2 fruit fly cellular contexts compared by ENCODE assay signal in the genomic region with DNA sequence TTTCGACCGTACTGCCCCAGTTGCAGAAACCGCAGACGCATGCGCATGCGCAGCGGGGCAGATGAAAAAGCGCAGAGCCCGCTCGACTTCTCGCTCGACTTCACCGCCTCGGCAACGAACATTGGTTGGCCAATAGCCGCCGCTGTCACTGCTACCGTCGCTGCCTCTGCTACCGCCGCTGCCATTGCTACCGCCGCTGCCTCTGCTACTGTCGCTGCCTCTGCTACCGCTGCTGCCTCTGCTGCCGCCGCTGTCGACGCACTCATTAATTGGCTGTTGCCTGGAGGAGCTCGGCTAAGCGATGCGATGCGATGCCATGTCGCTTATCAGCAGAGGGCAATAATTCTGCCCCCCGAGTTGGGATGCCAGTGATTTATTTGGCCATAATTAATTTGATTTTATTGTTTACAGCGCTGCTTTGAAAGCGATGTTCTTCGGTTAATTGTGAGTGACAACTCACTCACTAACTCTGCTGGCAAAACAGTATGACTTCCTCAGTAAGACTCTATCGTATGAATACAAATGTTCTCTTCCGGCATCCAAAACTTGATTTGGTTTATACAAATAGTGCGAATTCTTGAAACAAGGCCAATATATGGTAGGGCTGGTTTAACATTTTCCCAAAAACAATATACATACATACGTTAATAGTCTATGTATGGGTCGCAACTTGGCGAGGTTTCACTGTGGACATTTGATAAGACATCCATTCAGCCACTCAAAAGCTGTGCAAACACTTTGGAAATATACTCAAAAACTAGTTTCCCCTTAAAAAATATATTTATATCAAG.
TF ChIP-seq lines count a peak whose summit lies in the region.

No protein-coding gene starts in this region.

TF ChIP-seq in whole organism, embryonic, 481 proteins besides CTCF, POLR2A, EP300 and RAD21 (continued from another document and continues in another):
- TF ChIP-seq Deaf1 (tag; optimal IDR thresholded peaks at IDR 0.05; lab: Kevin White, UChicago) (no peak), Atf3 (GFP tag; optimal IDR thresholded peaks at IDR 0.05; lab: Kevin White, UChicago) (no peak), Atf-2 (GFP tag; optimal IDR thresholded peaks at IDR 0.05; lab: Kevin White, UChicago) (no peak), unpg (GFP tag; optimal IDR thresholded peaks at IDR 0.05; lab: Kevin White, UChicago) (peak; percentile 21), CG4854 (GFP tag; optimal IDR thresholded peaks at IDR 0.05; lab: Kevin White, UChicago) (no peak), Xbp1 (GFP tag; optimal IDR thresholded peaks at IDR 0.05; lab: Kevin White, UChicago) (peak; percentile 42), CG2116 (GFP tag; optimal IDR thresholded peaks at IDR 0.05; lab: Kevin White, UChicago) (no peak), CG15601 (tag; optimal IDR thresholded peaks at IDR 0.05; lab: Kevin White, UChicago) (no peak), lov (optimal IDR thresholded peaks at IDR 0.05; lab: Kevin White, UChicago) (no peak), lov (GFP tag; IDR thresholded peaks at IDR 0.05; lab: Robert Waterston, UW) (no peak), CG13123 (GFP tag; optimal IDR thresholded peaks at IDR 0.05; lab: Kevin White, UChicago) (no peak), BtbVII (GFP tag; optimal IDR thresholded peaks at IDR 0.05; lab: Kevin White, UChicago) (no peak), hbn (GFP tag; IDR thresholded peaks at IDR 0.05; lab: Robert Waterston, UW; ENCODE audit: partially characterized antibody) (no peak), sens (GFP tag; lab: Kevin White, UChicago) (peak; percentile 60), salm (tag; optimal IDR thresholded peaks at IDR 0.05; lab: Kevin White, UChicago) (no peak), Lhr (GFP tag; optimal IDR thresholded peaks at IDR 0.05; lab: Kevin White, UChicago) (no peak), Nf-YB (GFP tag; optimal IDR thresholded peaks at IDR 0.05; lab: Kevin White, UChicago) (no peak), Oaz (GFP tag; IDR thresholded peaks at IDR 0.05; lab: Robert Waterston, UW) (no peak), Awh (GFP tag; IDR thresholded peaks at IDR 0.05; lab: Robert Waterston, UW) (no peak), CG10321 (GFP tag; IDR thresholded peaks at IDR 0.05; lab: Robert Waterston, UW) (no peak), bsh (GFP tag; optimal IDR thresholded peaks at IDR 0.05; lab: Kevin White, UChicago) (peak in 1 of 2 experiments; percentile 20), PHDP (tag; optimal IDR thresholded peaks at IDR 0.05; lab: Kevin White, UChicago) (peak; percentile 41), CG31441 (GFP tag; IDR thresholded peaks at IDR 0.05; lab: Robert Waterston, UW) (peak; percentile 18; the same call in 1 of the 2 replicates), TFAM (GFP tag; optimal IDR thresholded peaks at IDR 0.05; lab: Kevin White, UChicago) (no peak), knrl (GFP tag; IDR thresholded peaks at IDR 0.05; lab: Robert Waterston, UW; ENCODE audit: partially characterized antibody) (no peak), CG11560 (tag; IDR thresholded peaks at IDR 0.05; lab: Robert Waterston, UW) (no peak), Eip74EF (GFP tag; optimal IDR thresholded peaks at IDR 0.05; lab: Kevin White, UChicago) (peak in 1 of 2 experiments; percentile 10), CG3995 (GFP tag; optimal IDR thresholded peaks at IDR 0.05; lab: Kevin White, UChicago) (no peak), pita (GFP tag; optimal IDR thresholded peaks at IDR 0.05; lab: Kevin White, UChicago) (no peak), Scr (GFP tag; IDR thresholded peaks at IDR 0.05; lab: Robert Waterston, UW; ENCODE audit: partially characterized antibody) (no peak), CG9932 (GFP tag; IDR thresholded peaks at IDR 0.05; lab: Robert Waterston, UW) (peak; percentile 33; the same call in 1 of the 2 replicates), sd (tag; optimal IDR thresholded peaks at IDR 0.05; lab: Kevin White, UChicago) (peak; percentile 4), CG7357 (GFP tag; IDR thresholded peaks at IDR 0.05; lab: Robert Waterston, UW) (no peak), wdn (GFP tag; IDR thresholded peaks at IDR 0.05; lab: Robert Waterston, UW) (no peak), CrebB (tag; optimal IDR thresholded peaks at IDR 0.05; lab: Kevin White, UChicago) (peak; percentile 15), E2f1 (GFP tag; IDR thresholded peaks at IDR 0.05; lab: Robert Waterston, UW) (no peak), bowl (GFP tag; IDR thresholded peaks at IDR 0.05; lab: Robert Waterston, UW) (no peak), CG12219 (GFP tag; optimal IDR thresholded peaks at IDR 0.05; lab: Kevin White, UChicago) (peak; percentile 22), HLH3B (GFP tag; IDR thresholded peaks at IDR 0.05; lab: Robert Waterston, UW) (no peak), CG4404 (GFP tag; IDR thresholded peaks at IDR 0.05; lab: Robert Waterston, UW) (no peak), CG9797 (GFP tag; optimal IDR thresholded peaks at IDR 0.05; lab: Kevin White, UChicago) (no peak), ase (GFP tag; IDR thresholded peaks at IDR 0.05; lab: Robert Waterston, UW) (no peak), CG11085 (GFP tag; IDR thresholded peaks at IDR 0.05; lab: Robert Waterston, UW) (no peak), tio (GFP tag; optimal IDR thresholded peaks at IDR 0.05; lab: Kevin White, UChicago) (no peak), Hsf (GFP tag; optimal IDR thresholded peaks at IDR 0.05; lab: Kevin White, UChicago) (no peak), CG7963 (GFP tag; IDR thresholded peaks at IDR 0.05; lab: Robert Waterston, UW; ENCODE audit: partially characterized antibody) (no peak), twi (tag; optimal IDR thresholded peaks at IDR 0.05; lab: Kevin White, UChicago) (no peak), CG4360 (GFP tag; IDR thresholded peaks at IDR 0.05; lab: Robert Waterston, UW) (no peak), Taf1 (GFP tag; IDR thresholded peaks at IDR 0.05; lab: Robert Waterston, UW) (no peak), Fer2 (tag; optimal IDR thresholded peaks at IDR 0.05; lab: Kevin White, UChicago) (no peak), stc (GFP tag; IDR thresholded peaks at IDR 0.05; lab: Robert Waterston, UW) (no peak), CG1529 (GFP tag; optimal IDR thresholded peaks at IDR 0.05; lab: Kevin White, UChicago) (no peak), pho (GFP tag; optimal IDR thresholded peaks at IDR 0.05; lab: Kevin White, UChicago) (no peak), Mrtf (GFP tag; IDR thresholded peaks at IDR 0.05; lab: Robert Waterston, UW) (no peak), run (tag; optimal IDR thresholded peaks at IDR 0.05; lab: Kevin White, UChicago) (no peak), CG10462 (GFP tag; optimal IDR thresholded peaks at IDR 0.05; lab: Kevin White, UChicago) (no peak), C15 (GFP tag; IDR thresholded peaks at IDR 0.05; lab: Robert Waterston, UW) (no peak), CG6654 (GFP tag; optimal IDR thresholded peaks at IDR 0.05; lab: Kevin White, UChicago) (no peak), CG14667 (GFP tag; IDR thresholded peaks at IDR 0.05; lab: Robert Waterston, UW) (0 out of 2 replicates have a peak, but pooled peaks have one; percentile 17), CG6854 (GFP tag; optimal IDR thresholded peaks at IDR 0.05; lab: Kevin White, UChicago) (no peak), jigr1 (GFP tag; IDR thresholded peaks at IDR 0.05; lab: Robert Waterston, UW) (no peak), pb (GFP tag; optimal IDR thresholded peaks at IDR 0.05; lab: Kevin White, UChicago) (no peak), Trl (optimal IDR thresholded peaks at IDR 0.05; lab: Kevin White, UChicago) (no peak), Trl (GFP tag; optimal IDR thresholded peaks at IDR 0.05; lab: Kevin White, UChicago) (no peak)

TF ChIP-seq in whole organism, prepupa, 60 proteins besides CTCF, POLR2A, EP300 and RAD21 (continued from another document):
- TF ChIP-seq OdsH (GFP tag; optimal IDR thresholded peaks at IDR 0.05; lab: Kevin White, UChicago) (peak; percentile 10), CG11294 (GFP tag; IDR thresholded peaks at IDR 0.05; lab: Robert Waterston, UW) (no peak), svp (GFP tag; lab: Kevin White, UChicago) (peak; percentile 90), lz (GFP tag; optimal IDR thresholded peaks at IDR 0.05; lab: Kevin White, UChicago) (peak; percentile 6), Blimp-1 (GFP tag; optimal IDR thresholded peaks at IDR 0.05; lab: Kevin White, UChicago) (no peak)
